Fruit fly (Drosophila melanogaster): ENCODE results near the gene Dscam4.

Gene Dscam4

dm6 chr3L:8315141-8315816 is 76.8 kb downstream of the Dscam4 start, which contains the start of gene Cpsf6:
Gene Cpsf6, minus strand, starts transcription at chr3L:8315502.
- TF ChIP-seq CG9139 (GFP tag; optimal IDR thresholded peaks at IDR 0.05) = peak; percentile 16
- TF ChIP-seq Ets96B (tag; optimal IDR thresholded peaks at IDR 0.05) = peak; percentile 26
- TF ChIP-seq Gug (GFP tag; IDR thresholded peaks at IDR 0.05) = peak; percentile 49; the same call in 1 of the 2 replicates
- no peak for TF ChIP-seq Lpt (GFP tag; optimal IDR thresholded peaks at IDR 0.05)
- TF ChIP-seq CG15336 (GFP tag; IDR thresholded peaks at IDR 0.05) = no peak
- peak; percentile 10 for TF ChIP-seq achi (GFP tag; optimal IDR thresholded peaks at IDR 0.05)
- TF ChIP-seq esn (GFP tag; optimal IDR thresholded peaks at IDR 0.05) = peak; percentile 48
- no peak for TF ChIP-seq spab (GFP tag; optimal IDR thresholded peaks at IDR 0.05)
- peak; percentile 44 for TF ChIP-seq acj6 (GFP tag; optimal IDR thresholded peaks at IDR 0.05)
- TF ChIP-seq CG16779 (tag; optimal IDR thresholded peaks at IDR 0.05) = no peak
- TF ChIP-seq dsx (GFP tag; optimal IDR thresholded peaks at IDR 0.05; ENCODE audit: poor library complexity, severe bottlenecking) = no peak
- TF ChIP-seq CG34406 (GFP tag; optimal IDR thresholded peaks at IDR 0.05) = no peak
- TF ChIP-seq CG1621 (tag; optimal IDR thresholded peaks at IDR 0.05) = no peak
- no peak for TF ChIP-seq dac (GFP tag; optimal IDR thresholded peaks at IDR 0.05)
- TF ChIP-seq net (GFP tag; optimal IDR thresholded peaks at IDR 0.05) = no peak
- TF ChIP-seq Sox14 (GFP tag; optimal IDR thresholded peaks at IDR 0.05) = peak; percentile 51
- peak; percentile 5 for TF ChIP-seq topi (GFP tag; optimal IDR thresholded peaks at IDR 0.05)
- peak; percentile 66 for TF ChIP-seq CG6854 (GFP tag; optimal IDR thresholded peaks at IDR 0.05)
- TF ChIP-seq svp (GFP tag) = peak; percentile 61
- TF ChIP-seq CG6808 (GFP tag; optimal IDR thresholded peaks at IDR 0.05) = peak; percentile 8
- peak; percentile 55 for TF ChIP-seq pdm3 (GFP tag; optimal IDR thresholded peaks at IDR 0.05)
- no peak for TF ChIP-seq CG6276 (GFP tag; optimal IDR thresholded peaks at IDR 0.05)
- no peak for TF ChIP-seq vri (GFP tag; optimal IDR thresholded peaks at IDR 0.05)
- TF ChIP-seq Hr39 (GFP tag; optimal IDR thresholded peaks at IDR 0.05) = peak; percentile 48
- no peak for TF ChIP-seq CG7368 (GFP tag; optimal IDR thresholded peaks at IDR 0.05)
- no peak for TF ChIP-seq fd85E (GFP tag; optimal IDR thresholded peaks at IDR 0.05)
- TF ChIP-seq Eip75B (GFP tag; optimal IDR thresholded peaks at IDR 0.05) = peak; percentile 34
- TF ChIP-seq Met (GFP tag; optimal IDR thresholded peaks at IDR 0.05) = peak; percentile 62
- peak; percentile 57 for TF ChIP-seq CG3032 (tag; optimal IDR thresholded peaks at IDR 0.05)
- peak; percentile 47 for TF ChIP-seq OdsH (GFP tag; optimal IDR thresholded peaks at IDR 0.05)
- TF ChIP-seq CG10631 (GFP tag; optimal IDR thresholded peaks at IDR 0.05) = peak; percentile 47
- TF ChIP-seq CG8632 (GFP tag; optimal IDR thresholded peaks at IDR 0.05) = no peak
- no peak for TF ChIP-seq CG4318 (GFP tag; optimal IDR thresholded peaks at IDR 0.05)
- no peak for TF ChIP-seq CG8319 (GFP tag; optimal IDR thresholded peaks at IDR 0.05)
- TF ChIP-seq Sox102F (GFP tag; optimal IDR thresholded peaks at IDR 0.05) = peak; percentile 36
- no peak for TF ChIP-seq Blimp-1 (GFP tag; optimal IDR thresholded peaks at IDR 0.05)
- peak; percentile 41 for TF ChIP-seq lz (GFP tag; optimal IDR thresholded peaks at IDR 0.05)
- TF ChIP-seq CG10669 (GFP tag; optimal IDR thresholded peaks at IDR 0.05) = no peak
- peak; percentile 40 for TF ChIP-seq CG3919 (GFP tag; optimal IDR thresholded peaks at IDR 0.05)
- peak; percentile 14 for TF ChIP-seq cyc (GFP tag; optimal IDR thresholded peaks at IDR 0.05)
- peak; percentile 21; the same call in 1 of the 3 replicates for TF ChIP-seq eg (GFP tag; IDR thresholded peaks at IDR 0.05)
- peak; percentile 16 for TF ChIP-seq CG32006 (GFP tag; optimal IDR thresholded peaks at IDR 0.05)
- 0 out of 3 replicates have a peak, but pooled peaks have one; percentile 27 for TF ChIP-seq CG8119 (GFP tag; IDR thresholded peaks at IDR 0.05)
- TF ChIP-seq Hr4 (GFP tag; optimal IDR thresholded peaks at IDR 0.05) = peak; percentile 61
- TF ChIP-seq fd59A (GFP tag; optimal IDR thresholded peaks at IDR 0.05) = no peak
- no peak; the same call in 2 of the 3 replicates for TF ChIP-seq CG6163 (GFP tag; IDR thresholded peaks at IDR 0.05)
- TF ChIP-seq fkh (GFP tag; optimal IDR thresholded peaks at IDR 0.05) = no peak
- TF ChIP-seq Hr38 (GFP tag; optimal IDR thresholded peaks at IDR 0.05) = no peak
- peak; percentile 7 for TF ChIP-seq CG11902 (GFP tag; optimal IDR thresholded peaks at IDR 0.05)
- TF ChIP-seq CG31627 (GFP tag; optimal IDR thresholded peaks at IDR 0.05) = peak; percentile 42
- TF ChIP-seq CG6792 (GFP tag; optimal IDR thresholded peaks at IDR 0.05) = peak; percentile 15

Measured in whole organism, prepupa.